Worm (Caenorhabditis elegans) whole organism, L1 larva: ENCODE measurements around the gene gem-1.

Source experiments
- aha-1 ChIP-seq: fragments of 150-350 bp; optimal IDR thresholded peaks from 2 replicates; lab custom pipeline; 2014; ENCODE audit warnings: missing biosample characterization, missing genetic modification characterization
- ceh-82 ChIP-seq, 3 experiments: fragments of 150-350 bp in 1 of 3; sonication (generic microtip) in 2 of 3; optimal IDR thresholded peaks; 2 replicates each; lab custom pipeline; 2014 to 2017; ENCODE audit warnings: missing biosample characterization in 3 of 3, missing genetic modification characterization in 3 of 3
- grh-1 ChIP-seq: fragments of 200-800 bp; sonication (Bioruptor generic); IDR thresholded peaks from 2 replicates; pipeline ENCODE4 v1.3.6; 2022; ENCODE audit warnings: missing genetic modification reagents, missing genetic modification characterization, missing compliant biosample characterization
- mep-1 ChIP-seq: fragments of 150-350 bp; optimal IDR thresholded peaks from 2 replicates; lab custom pipeline; 2014; ENCODE audit warnings: missing biosample characterization, missing genetic modification characterization
- pqm-1 ChIP-seq: sonication (generic microtip); optimal IDR thresholded peaks from 3 replicates; lab custom pipeline; 2017; ENCODE audit warnings: missing biosample characterization, missing genetic modification characterization

ce11 chrX:13331386-13331785 is 45.4 kb downstream of the gem-1 start, which contains the start of gene sir-2.3:
- TF ChIP-seq mep-1 (tag; lab: Kevin White, UChicago) (no peak), grh-1 (no peak), aha-1 (no peak), pqm-1 (tag; lab: Kevin White, UChicago) (no peak), ceh-82 (tag; optimal IDR thresholded peaks at IDR 0.05; lab: Kevin White, UChicago) (no peak)
